Fruit fly (Drosophila melanogaster): ENCODE results near the gene CG5902.

The CG5902 gene

DNA sequence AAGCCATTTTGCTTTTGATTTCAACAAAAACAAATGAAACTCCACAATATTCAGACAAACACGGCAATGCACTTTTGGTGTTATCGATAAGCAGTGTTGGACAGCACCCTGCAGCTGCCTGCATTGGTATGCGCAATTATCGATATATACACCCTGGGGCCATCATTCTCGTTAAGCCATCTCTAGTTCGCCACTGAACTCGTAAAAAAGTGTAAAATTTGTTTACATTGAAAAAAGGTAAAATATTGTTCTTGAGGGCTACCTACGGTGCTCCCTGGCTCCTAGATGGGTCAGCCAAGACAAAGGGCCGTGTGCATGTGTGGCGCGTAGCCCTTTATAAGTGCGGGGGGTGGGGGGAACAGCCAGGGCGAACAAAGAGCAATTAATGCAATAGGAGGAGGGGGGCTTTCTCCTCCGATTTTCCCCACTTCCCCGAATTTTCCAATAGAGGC lies at the start of gene CG5902, which contains the start of gene CG13603:
CG5902 (plus strand) TSS at position 164 of the 452 bp plus-strand sequence.
CG13603 (minus strand) TSS at position 91 of the 452 bp plus-strand sequence.
- TF ChIP-seq CG17801 (GFP tag; optimal IDR thresholded peaks at IDR 0.05; ENCODE audit: partially characterized antibody), result peak; percentile 75

DNA sequence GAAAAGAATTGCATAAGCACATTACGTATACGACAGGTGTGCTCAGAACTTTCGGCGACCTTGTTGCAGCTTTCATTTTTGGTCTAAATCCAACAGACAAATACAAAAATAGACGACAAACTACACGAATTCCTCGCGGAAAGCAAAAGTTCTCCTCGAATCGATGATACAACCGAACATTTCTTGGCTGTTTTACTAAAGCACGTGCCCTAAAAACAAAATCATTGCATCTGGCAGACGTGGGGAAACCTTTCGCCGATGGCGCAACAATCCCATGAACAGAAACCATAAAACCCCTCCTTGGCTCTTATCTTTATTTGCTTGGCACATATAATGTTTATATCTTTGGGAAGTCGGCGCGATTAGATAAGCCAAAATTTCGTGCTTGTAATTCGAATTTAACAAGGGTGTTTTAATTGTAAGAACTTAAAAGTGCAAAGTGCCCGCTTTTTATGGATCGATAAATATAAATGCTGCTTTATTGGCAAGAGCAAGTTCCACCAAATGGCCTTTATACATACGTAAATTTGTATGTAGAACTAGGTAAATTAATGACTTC lies 47.8 kb upstream of the CG5902 start:
- TF ChIP-seq CG17801 (GFP tag; optimal IDR thresholded peaks at IDR 0.05; ENCODE audit: partially characterized antibody), result no peak

DNA sequence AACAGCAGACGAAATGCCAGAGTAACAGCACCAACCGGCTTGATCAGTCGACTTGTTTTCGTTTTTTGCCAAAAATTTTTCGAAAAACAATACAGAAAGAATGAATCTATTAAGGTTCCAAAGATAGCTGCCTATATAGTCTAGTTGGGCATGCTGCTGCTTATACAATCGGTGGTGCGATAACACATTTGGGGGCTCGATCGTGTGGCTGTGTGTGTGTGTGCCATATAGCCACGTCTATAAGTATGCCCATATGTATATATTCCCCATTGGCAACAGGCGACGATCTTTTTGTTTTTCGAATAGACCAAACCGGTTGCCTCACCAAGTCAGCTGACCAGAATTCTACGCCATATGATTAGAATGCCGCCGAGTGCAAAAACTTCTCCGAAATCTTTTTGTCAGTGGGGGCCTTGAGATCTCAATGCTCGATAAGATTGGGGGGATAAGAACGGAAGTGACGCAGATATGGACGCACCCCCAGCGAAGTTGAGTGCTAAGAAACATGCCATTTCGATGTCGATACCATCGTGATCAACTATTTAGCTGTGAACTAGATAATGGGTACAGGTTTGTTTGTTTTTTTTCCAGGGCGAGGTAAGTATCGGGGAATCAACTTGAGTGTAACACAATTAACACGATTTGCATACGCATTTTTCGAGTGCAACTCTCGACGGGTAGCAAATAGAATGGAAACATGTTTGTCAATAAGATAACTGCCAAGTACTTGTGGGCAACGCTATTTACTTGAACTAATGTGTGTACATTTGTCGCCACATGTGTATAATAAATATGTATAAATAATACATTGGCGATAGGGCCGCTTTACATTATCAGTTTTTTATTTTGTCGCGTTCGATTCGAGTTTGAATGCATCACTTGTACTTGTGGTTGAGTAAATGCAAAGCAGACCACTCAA lies 46.3 kb upstream of the CG5902 start:
- no peak for TF ChIP-seq CG17801 (GFP tag; optimal IDR thresholded peaks at IDR 0.05; ENCODE audit: partially characterized antibody)

DNA sequence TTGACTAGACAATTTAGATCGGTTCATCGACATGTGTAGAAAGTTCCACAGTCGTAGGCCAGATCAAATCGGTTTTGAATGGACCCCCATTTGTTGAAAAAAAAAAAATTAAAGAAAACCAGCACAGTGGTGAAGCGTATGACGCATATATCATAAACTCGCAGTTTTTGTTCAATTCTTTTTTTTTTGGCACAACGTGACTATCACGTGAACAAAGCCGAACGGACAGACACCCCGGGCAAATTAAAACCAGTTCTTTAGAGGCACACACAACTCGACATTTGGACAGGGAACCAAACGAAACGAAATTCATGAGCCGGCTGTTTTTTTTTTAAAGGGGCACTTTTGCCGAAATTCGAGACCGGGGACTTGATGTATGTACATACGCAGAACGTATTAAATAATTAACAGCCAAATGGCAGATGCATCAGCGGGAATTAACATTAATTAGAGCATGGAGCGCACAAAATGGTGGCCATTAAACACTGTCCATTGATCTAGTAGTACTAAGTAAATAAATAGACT lies 45.5 kb upstream of the CG5902 start:
- TF ChIP-seq CG17801 (GFP tag; optimal IDR thresholded peaks at IDR 0.05; ENCODE audit: partially characterized antibody), result no peak

DNA sequence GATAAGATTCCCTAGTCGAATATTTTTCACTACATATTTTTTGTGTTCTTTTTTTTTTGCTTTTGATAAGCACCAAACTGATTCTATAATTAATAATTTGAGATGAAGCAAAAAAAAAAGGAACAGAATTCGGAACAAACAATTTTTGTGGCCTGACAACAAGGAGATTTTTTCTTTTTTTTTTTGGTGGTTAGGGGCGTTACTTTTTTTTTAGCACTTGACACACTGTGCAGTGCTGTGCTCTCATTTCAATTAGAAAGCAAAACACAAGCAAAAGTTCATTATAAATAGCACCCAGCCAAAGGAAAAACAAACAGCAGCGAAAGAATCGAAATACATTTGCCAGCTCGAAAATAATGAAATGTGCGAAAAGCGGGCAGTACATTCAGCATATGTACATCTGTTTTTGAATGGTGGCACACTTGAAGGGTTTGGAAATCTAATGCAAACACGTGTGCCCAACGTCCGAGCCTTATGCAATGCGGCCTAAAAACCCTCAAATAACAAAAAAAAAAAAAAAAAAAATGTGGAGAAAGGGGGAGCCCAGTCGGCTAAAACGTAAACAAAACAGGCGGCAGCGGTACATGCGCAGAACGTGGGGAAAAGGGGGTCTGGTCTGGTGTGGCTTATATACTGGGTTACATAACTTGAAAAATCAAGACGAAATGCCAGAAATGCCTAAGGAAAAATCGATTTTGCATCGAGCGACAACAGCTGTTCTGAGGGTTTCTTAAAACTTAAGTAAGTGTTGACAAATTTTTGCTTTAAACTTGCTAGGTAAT lies 44.6 kb upstream of the CG5902 start:
- TF ChIP-seq CG17801 (GFP tag; optimal IDR thresholded peaks at IDR 0.05; ENCODE audit: partially characterized antibody), result no peak

DNA sequence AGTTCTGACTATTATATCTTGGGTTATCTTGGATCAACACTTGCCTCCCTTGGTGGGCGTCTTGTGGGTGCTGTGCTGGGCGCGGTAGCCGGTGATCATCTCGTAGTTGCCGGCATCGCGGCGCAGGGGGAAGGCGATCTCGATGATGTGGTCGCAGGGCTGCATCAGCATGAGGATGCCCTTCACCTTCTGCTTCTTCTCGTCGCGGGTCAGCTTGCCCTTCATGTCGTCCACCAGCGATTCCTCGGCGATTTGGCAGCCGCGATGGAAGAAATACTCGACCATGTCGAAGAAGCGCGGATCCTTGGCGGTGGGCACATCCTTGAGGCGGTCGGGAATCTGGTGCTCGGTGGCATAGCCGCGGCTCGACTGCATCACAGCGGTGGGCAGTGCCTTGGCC lies 43.9 kb upstream of the CG5902 start:
- TF ChIP-seq CG17801 (GFP tag; optimal IDR thresholded peaks at IDR 0.05; ENCODE audit: partially characterized antibody), result no peak

DNA sequence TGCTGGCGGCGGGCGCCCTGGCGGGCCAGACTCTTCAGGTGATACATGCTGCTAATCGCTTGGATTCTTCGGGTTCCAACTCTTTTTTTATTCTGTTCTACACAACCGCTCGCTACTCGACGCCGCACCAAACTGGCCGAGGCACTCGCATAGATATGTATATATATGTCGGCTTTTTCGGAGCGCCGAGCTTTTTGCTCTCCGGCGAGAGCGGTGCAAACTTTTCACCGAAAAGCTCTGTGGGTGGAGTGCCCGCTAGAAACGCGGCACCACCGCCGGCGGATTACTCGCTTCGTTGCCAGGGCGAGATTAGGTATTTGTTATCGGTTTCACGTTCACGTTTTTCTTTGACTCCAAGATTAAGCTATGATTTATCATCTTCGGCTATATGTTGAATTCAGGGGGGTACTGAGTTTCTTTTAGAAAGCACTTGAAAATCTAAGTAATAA lies 43.5 kb upstream of the CG5902 start, which contains the start of gene Gdh:
Gdh (minus strand) TSS at position 137 of the 449 bp plus-strand sequence.
- peak; percentile 69 for TF ChIP-seq CG17801 (GFP tag; optimal IDR thresholded peaks at IDR 0.05; ENCODE audit: partially characterized antibody)

DNA sequence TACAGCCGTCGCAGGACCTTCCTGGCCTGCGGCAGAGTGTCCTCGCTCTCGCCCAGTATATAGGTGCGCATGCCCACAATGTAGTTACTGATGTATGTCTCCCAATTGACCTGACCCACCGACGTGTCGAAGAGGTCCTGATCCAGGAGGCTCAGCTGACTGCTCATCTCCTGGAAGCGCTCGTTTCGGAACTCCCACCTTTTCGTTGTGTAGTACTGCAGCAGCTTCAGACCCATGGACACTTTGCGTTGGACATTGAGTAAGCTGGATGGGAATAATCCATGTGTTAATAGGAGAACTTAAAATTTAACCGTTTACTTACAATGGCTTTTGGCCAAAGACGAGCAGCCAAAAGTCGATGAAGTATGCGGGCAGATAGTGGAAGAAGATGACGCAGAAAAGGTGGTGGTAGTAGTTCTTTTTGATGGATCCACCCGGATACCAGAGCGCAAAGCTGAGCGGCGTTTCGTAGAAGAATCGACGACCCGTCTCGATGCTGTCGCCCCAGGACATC lies 42.5 kb upstream of the CG5902 start:
- TF ChIP-seq CG17801 (GFP tag; optimal IDR thresholded peaks at IDR 0.05; ENCODE audit: partially characterized antibody), result no peak

DNA sequence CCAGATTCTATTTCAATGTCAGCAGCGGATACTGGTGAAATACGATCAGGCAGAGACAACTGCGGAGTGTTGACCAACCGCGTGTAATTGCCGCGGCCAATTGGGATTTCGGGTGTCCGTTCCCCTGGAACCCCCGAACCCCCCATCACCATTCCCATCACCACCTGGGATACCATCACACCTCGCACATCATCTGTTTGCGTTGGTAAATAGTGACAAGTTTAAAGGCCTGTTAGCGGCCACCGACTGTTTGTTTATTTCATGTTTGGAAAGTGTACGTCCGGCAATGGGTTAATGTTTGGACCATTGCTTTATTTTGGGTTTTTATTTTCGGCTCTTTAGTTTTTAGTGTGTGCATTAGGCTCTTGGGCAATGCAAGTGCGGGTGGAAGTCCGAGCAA lies 39.4 kb upstream of the CG5902 start:
- no peak for TF ChIP-seq CG17801 (GFP tag; optimal IDR thresholded peaks at IDR 0.05; ENCODE audit: partially characterized antibody)

DNA sequence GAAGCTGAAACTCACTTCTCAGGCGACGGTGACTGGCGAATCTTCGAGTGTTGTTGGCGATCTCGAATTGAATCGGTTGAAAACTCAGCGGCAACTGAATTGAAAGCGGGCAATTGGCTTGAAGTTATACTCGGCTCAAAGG lies 38.2 kb upstream of the CG5902 start, which contains the start of gene CG12268:
CG12268 (minus strand) TSS at position 101 of the 142 bp plus-strand sequence.
- TF ChIP-seq CG17801 (GFP tag; optimal IDR thresholded peaks at IDR 0.05; ENCODE audit: partially characterized antibody), result no peak

DNA sequence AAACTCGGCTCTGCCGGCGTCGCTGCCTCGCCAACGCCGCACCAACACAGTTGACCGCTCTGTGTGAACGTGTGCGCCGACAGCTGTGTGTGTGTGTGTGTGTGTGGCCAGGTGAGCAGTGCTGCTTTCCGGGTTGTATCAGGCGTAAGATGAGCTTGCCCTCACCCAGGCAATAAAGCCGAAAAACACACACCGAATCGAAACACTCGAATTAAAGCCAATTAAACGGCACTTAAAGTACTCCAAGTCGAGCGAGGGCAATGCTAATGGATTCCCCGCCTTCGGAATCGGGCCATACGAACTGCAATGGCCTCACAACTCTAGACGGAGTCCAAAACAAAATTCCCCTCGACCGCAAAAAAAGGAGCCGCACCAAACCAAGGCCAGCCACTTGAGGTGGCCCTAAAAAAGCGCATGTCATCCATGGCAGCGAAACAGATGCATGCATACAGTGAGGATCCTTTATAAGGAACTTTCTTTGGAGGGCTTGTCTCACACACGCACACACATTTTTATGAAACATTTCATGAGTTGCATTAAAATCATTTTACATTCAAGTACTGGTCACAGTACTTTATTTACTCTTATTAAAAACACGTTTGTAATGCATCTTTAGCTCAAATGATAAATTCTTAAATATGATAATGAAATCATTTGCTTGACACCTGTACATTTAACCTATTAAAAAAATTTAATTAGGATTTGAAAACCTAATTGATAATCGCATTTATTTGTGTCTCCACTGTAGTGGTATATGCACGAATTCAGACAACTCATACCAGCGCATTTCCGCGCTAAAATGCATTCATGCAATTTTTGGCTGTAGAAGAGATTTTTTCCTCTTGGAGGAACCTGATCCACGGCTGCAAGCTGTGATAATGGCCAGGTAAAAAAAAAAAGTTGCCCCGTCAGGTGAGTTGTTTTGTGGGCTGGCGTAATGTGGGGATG lies 37.7 kb upstream of the CG5902 start:
- no peak for TF ChIP-seq CG17801 (GFP tag; optimal IDR thresholded peaks at IDR 0.05; ENCODE audit: partially characterized antibody)

DNA sequence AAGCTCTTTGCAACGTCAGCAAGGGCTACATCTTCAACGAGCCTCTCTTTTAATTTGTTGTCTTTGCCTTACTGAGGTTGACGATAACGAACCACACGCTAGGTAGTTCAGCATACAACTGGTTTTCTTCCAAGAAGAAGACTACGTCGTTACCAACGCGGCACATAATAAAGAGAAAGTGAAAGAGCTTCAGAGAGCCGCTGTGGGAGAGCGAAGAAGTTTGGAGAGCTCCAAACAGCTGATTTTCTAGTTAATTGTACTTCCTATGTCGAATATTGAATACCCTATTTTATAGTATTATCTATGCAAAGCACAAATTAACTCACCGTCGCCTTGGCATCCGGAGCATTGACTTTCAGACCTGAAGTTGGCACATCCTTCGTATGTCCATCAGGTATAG lies 31.1 kb upstream of the CG5902 start:
- TF ChIP-seq CG17801 (GFP tag; optimal IDR thresholded peaks at IDR 0.05; ENCODE audit: partially characterized antibody), result peak; percentile 20

DNA sequence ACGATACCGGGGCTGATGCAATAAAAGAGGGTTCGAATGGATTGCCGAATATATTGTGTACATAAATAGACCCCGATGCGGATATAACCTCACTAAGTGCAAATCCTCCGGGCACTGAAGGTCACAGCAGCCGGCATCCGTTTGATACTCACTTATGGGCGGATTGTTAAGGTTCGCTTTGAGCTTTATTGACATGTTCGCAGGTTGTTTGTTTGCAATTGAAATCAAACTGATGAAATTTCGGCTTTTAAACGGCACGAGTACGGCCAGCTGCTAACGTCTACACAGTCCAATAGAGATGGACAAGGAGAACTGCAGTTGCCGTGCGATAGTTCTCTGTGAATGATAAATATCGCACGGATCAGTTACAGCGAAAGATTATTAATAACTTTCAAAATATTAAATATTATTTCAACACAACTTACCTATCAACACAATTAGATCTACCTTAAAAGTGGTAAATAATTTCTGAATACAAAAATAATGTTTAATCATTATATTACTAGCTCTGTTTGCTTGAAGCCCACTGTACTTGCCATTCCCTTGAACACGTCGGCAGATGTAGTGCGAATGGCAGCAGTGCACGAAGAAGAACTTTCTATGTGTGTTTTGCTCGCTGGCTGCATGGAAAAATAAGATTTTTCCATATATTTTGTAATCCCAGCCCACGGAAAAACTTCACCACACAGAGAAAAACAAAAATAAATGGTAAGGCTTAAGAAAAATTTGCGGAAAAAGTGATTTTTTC lies 28.2 kb upstream of the CG5902 start, which contains the start of the genes GluProRS and AP-1sigma:
GluProRS (minus strand) TSS at position 301 of the 748 bp plus-strand sequence.
AP-1sigma (plus strand) TSS at position 561 of the 748 bp plus-strand sequence.
- peak; percentile 88 for TF ChIP-seq CG17801 (GFP tag; optimal IDR thresholded peaks at IDR 0.05; ENCODE audit: partially characterized antibody)

Measured in ovary, adult (tissue).